Worm (Caenorhabditis elegans): ENCODE measurements around the gene F14H8.8.

F14H8.8 gene

DNA sequence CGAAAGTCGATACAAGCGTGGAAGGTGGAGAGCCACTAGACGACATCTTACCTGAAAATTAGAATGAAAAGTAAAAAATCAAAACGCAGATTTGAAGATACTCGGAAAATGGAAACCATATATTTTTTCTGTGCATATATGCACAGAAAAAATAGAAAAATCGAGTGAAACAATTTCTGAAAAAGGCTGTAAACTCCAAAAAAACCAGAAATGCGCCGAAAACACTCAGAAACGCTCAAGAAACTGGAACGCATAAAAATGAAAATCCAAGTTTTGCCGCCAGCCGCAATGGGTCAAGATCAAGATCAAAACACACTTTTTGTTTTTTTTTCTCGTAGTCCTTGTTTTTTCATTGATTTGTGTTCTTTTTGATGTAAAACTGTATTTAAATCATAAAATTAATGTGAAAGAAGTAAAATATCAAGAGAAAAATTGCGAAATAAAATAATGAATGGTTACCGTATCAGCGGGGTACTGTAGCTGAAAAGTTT, 36.6 kb upstream of the F14H8.8 start, which contains the start of gene T01C3.3:
Gene T01C3.3 (minus strand): TSS at position 51 of the 491 bp plus-strand sequence.
- TF ChIP-seq fkh-6 (tag; optimal IDR thresholded peaks at IDR 0.05) (no peak), pat-9 (tag; optimal IDR thresholded peaks at IDR 0.05) (no peak), ceh-30 (tag; optimal IDR thresholded peaks at IDR 0.05) (no peak), ama-1 (optimal IDR thresholded peaks at IDR 0.05) (no peak), unc-55 (GFP tag; optimal IDR thresholded peaks at IDR 0.05) (no peak), tbx-2 (tag; optimal IDR thresholded peaks at IDR 0.05) (no peak), lin-11 (tag; optimal IDR thresholded peaks at IDR 0.05) (no peak), ceh-14 (tag; optimal IDR thresholded peaks at IDR 0.05) (no peak), C08G9.2 (tag; optimal IDR thresholded peaks at IDR 0.05) (no peak)

DNA sequence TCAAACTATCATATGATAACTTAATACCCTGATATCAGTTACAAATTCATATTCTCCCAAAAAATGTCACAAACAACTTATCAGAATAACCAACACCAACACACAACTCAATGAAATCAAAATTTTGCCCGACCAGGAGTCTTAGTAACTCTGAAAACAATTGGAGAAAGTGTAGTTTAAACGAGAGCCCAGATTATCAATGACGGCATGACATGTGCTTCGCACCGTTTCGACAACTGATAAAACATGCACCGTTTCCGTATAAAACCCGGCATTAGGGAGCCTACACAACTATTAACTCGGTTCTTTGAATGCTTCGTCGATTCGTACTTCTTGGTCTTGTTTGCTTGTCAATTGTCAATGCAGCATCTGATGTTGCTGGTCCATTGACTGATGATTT, 35.6 kb upstream of the F14H8.8 start, which contains the start of gene fil-1:
Gene fil-1 (plus strand): TSS at position 219 of the 400 bp plus-strand sequence.
- TF ChIP-seq lim-6 (tag; optimal IDR thresholded peaks at IDR 0.05), result no peak
- no peak for TF ChIP-seq hlh-6 (tag; optimal IDR thresholded peaks at IDR 0.05)
- TF ChIP-seq nhr-232 (tag; optimal IDR thresholded peaks at IDR 0.05), result no peak
- no peak for TF ChIP-seq ceh-48 (tag; optimal IDR thresholded peaks at IDR 0.05)
- no peak for TF ChIP-seq nfya-1 (tag; optimal IDR thresholded peaks at IDR 0.05)
- TF ChIP-seq fkh-6 (tag; optimal IDR thresholded peaks at IDR 0.05), result no peak
- TF ChIP-seq sox-4 (tag; optimal IDR thresholded peaks at IDR 0.05), result no peak

DNA sequence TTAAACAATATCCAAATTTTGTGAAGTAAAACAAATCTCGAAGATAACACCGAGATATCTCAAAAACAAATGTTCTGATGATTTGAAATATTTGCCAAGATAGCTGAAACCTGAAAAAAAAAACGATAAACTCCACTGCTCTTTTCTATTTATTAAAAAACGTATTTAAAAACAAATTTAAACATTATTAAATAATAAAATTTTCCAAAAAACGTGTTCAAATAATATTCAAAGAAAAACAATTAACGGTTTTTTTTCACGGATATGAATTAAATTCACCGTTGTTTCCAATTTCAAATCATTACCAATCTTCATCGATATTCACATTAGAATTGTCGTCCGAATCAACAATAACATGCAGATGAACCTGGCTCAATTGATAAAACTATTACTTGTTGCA, 33.0 kb upstream of the F14H8.8 start, which contains the start of gene irld-14:
Gene irld-14 (plus strand): TSS at position 301 of the 400 bp plus-strand sequence.
- TF ChIP-seq ahr-1 (tag; optimal IDR thresholded peaks at IDR 0.05), result no peak
- TF ChIP-seq nhr-232 (tag; optimal IDR thresholded peaks at IDR 0.05), result no peak
- no peak for TF ChIP-seq unc-55 (GFP tag; optimal IDR thresholded peaks at IDR 0.05)
- no peak for TF ChIP-seq ceh-6 (GFP tag; optimal IDR thresholded peaks at IDR 0.05)
- TF ChIP-seq tbx-7 (tag; optimal IDR thresholded peaks at IDR 0.05), result no peak
- no peak for TF ChIP-seq ceh-14 (tag; optimal IDR thresholded peaks at IDR 0.05)
- TF ChIP-seq fax-1 (tag; optimal IDR thresholded peaks at IDR 0.05), result no peak
- TF ChIP-seq sdc-2 (tag; optimal IDR thresholded peaks at IDR 0.05), result no peak
- no peak for TF ChIP-seq dve-1 (tag; optimal IDR thresholded peaks at IDR 0.05)
- no peak for TF ChIP-seq ama-1 (optimal IDR thresholded peaks at IDR 0.05)
- no peak for TF ChIP-seq ets-4 (tag; optimal IDR thresholded peaks at IDR 0.05)

ce11 chrV:14999485-15000023, 29.7 kb upstream of the F14H8.8 start, which contains the start of gene T01C3.11:
T01C3.11 (plus strand) TSS chrV:14999535.
- TF ChIP-seq mec-3 (tag; optimal IDR thresholded peaks at IDR 0.05; ENCODE audit: borderline replicate concordance) (no peak), pros-1 (tag; optimal IDR thresholded peaks at IDR 0.05) (no peak), F13H6.1 (tag; optimal IDR thresholded peaks at IDR 0.05) (no peak), hlh-15 (tag; optimal IDR thresholded peaks at IDR 0.05) (no peak)

DNA sequence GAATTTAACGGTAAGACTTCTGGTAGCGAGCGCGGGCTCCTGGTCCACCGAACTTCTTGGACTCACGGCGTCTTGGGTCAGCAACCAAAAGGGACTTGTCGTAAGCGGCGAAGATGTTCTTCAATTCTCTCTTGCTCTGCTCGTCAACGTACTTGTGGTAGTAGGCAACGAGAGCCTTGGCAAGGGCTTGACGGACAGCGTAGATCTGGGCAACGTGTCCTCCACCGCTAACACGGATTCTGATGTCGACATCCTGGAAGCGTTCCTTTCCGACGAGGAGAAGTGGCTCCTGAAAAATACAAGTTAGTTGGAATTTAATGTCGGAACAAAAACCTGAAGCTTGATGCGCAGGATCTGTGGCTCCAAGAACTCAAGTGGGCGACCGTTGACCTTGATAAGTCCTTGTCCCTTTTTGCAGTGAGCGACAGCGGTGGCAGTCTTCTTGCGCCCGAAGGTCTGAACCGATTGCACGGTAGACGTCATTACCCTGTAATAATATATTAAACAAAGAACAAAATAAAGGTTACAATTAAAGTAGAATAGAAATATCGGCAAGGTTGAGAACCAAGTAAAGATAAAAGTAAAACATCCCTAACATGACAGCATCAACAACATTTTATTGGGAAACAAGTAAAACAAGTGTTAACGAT, 29.1 kb upstream of the F14H8.8 start, which contains the start of gene rps-16:
Gene rps-16 (minus strand): TSS at position 487 of the 650 bp plus-strand sequence.
- TF ChIP-seq sdc-2 (tag; optimal IDR thresholded peaks at IDR 0.05), result no peak
- no peak for TF ChIP-seq dve-1 (tag; optimal IDR thresholded peaks at IDR 0.05)
- TF ChIP-seq tbx-2 (tag; optimal IDR thresholded peaks at IDR 0.05), result no peak
- TF ChIP-seq fax-1 (tag; optimal IDR thresholded peaks at IDR 0.05), result no peak
- TF ChIP-seq nhr-232 (tag; optimal IDR thresholded peaks at IDR 0.05), result no peak
- TF ChIP-seq eyg-1 (tag; optimal IDR thresholded peaks at IDR 0.05), result no peak

DNA sequence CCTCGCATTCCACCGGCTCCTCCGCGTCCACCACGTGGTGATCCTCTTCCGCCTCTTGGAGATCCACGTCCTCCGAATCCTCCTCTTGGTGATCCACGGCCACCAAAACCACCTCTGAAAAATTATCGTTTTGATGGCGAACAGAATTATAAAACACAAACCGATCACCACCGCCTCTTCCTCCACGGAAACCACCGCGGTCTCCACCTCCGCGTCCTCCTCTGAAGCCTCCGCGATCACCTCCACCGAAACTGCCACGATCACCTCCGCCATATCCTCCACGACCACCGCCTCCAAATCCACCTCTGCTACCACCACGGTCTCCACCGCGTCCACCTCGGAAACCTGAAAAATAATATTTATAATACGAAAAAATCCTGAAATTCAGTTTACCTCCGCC, 27.7 kb upstream of the F14H8.8 start:
- TF ChIP-seq unc-86 (tag; optimal IDR thresholded peaks at IDR 0.05), result no peak
- no peak for TF ChIP-seq pax-1 (tag; optimal IDR thresholded peaks at IDR 0.05)
- TF ChIP-seq F13H6.1 (tag; optimal IDR thresholded peaks at IDR 0.05), result no peak
- no peak for TF ChIP-seq rnt-1 (tag; optimal IDR thresholded peaks at IDR 0.05)
- TF ChIP-seq C38D4.7 (GFP tag; optimal IDR thresholded peaks at IDR 0.05), result no peak
- no peak for TF ChIP-seq pat-9 (tag; optimal IDR thresholded peaks at IDR 0.05)
- no peak for TF ChIP-seq Y22D7AL.16 (tag; optimal IDR thresholded peaks at IDR 0.05)
- no peak for TF ChIP-seq eyg-1 (tag; optimal IDR thresholded peaks at IDR 0.05)
- TF ChIP-seq hlh-8 (tag; optimal IDR thresholded peaks at IDR 0.05), result no peak
- TF ChIP-seq fkh-10 (GFP tag; optimal IDR thresholded peaks at IDR 0.05), result no peak
- TF ChIP-seq ets-4 (tag; optimal IDR thresholded peaks at IDR 0.05), result no peak
- no peak for TF ChIP-seq che-1 (tag; optimal IDR thresholded peaks at IDR 0.05)
- TF ChIP-seq ceh-19 (GFP tag; optimal IDR thresholded peaks at IDR 0.05), result no peak

All from whole organism, late embryonic.